Fruit fly (Drosophila melanogaster) whole organism: ENCODE results near the gene CG13038.

ENCODE experiments used
- Dll ChIP-seq: fragments of >200 bp; optimal IDR thresholded peaks from 2 replicates; lab custom pipeline; 2017
- EcR ChIP-seq, 2 experiments: fragments of >200 bp; optimal IDR thresholded peaks; 2 replicates each; lab custom pipeline; 2017; ENCODE audit warnings: missing biosample characterization in 2 of 2, missing genetic modification characterization in 2 of 2, missing genetic modification reagents in 2 of 2
- pan ChIP-seq: fragments of >200 bp; optimal IDR thresholded peaks from 2 replicates; lab custom pipeline; 2017
- psq ChIP-seq: fragments of >200 bp; optimal IDR thresholded peaks from 2 replicates; lab custom pipeline; 2017
- usp ChIP-seq: fragments of >200 bp; optimal IDR thresholded peaks from 2 replicates; lab custom pipeline; 2017; ENCODE audit warnings: missing biosample characterization, missing genetic modification characterization, mixed read lengths

DNA sequence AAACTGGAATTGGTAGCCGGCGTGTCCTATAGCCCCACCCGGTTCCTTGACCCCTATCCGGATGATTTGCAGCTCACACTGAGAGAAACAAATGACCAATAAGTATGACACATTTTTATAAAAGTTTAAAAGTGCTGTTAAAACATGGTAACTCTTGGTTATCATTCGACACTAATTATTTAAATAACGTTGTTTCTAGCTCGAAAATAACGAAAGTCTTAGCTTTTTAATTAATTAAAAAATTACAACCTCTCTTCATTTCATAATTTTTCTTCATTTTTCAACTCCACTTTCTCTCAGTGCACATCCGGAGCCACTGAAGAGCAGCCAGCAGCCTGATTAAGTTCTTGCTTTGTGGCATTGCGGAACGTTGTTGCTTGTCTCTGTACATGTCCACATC, 36.5 kb upstream of the CG13038 start:
- TF ChIP-seq usp (GFP tag; lab: Kevin White, UChicago) (no peak), Dll (lab: Kevin White, UChicago) (no peak), pan (no peak), psq (no peak), EcR (GFP tag; optimal IDR thresholded peaks at IDR 0.05; lab: Kevin White, UChicago) (no peak)
